Worm (Caenorhabditis elegans) whole organism, L2 larva: ENCODE results near the gene nas-25.

ENCODE experiments used
- aly-2 ChIP-seq: fragments of 150-350 bp; optimal IDR thresholded peaks from 2 replicates; lab custom pipeline; 2014; ENCODE audit warnings: missing biosample characterization, missing genetic modification characterization
- dmd-4 ChIP-seq: sonication (generic microtip); optimal IDR thresholded peaks from 2 replicates; lab custom pipeline; 2017; ENCODE audit warnings: missing biosample characterization, missing genetic modification characterization
- egl-27 ChIP-seq: sonication (generic microtip); optimal IDR thresholded peaks from 3 replicates; lab custom pipeline; 2017; ENCODE audit warnings: missing biosample characterization, missing genetic modification reagents, missing genetic modification characterization
- lsy-2 ChIP-seq, 2 experiments: fragments of 150-350 bp in 1 of 2; sonication (generic microtip) in 1 of 2; optimal IDR thresholded peaks; 2 replicates each; lab custom pipeline; 2014 to 2017; ENCODE audit warnings: missing biosample characterization in 2 of 2, missing genetic modification characterization in 2 of 2
- nhr-12 ChIP-seq: fragments of 150-350 bp; optimal IDR thresholded peaks from 2 replicates; lab custom pipeline; 2014; ENCODE audit warnings: missing biosample characterization, missing genetic modification characterization
- nhr-21 ChIP-seq: fragments of 150-350 bp; optimal IDR thresholded peaks from 2 replicates; lab custom pipeline; 2014; ENCODE audit warnings: missing biosample characterization, missing genetic modification characterization
- ztf-11 ChIP-seq: sonication (generic microtip); optimal IDR thresholded peaks from 2 replicates; lab custom pipeline; 2017; ENCODE audit warnings: missing biosample characterization, missing genetic modification characterization

DNA sequence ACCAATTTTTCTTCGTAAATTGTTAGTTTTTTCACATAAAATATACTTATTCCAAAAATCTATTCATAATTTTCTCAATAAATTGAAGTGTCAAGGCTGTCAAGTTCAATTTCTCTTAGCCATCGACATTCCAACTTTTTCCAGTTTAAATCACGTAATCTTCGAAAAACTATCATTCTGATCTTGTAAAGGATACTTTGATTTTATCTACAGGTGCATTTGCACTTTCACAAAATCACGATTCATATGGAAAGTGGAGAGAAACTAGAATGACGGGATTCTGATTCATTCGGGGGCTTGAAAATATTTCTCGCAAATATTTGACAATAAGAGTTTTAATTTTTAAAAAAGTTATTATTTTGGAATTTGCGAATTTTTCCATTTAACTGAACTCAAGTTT lies 27.4 kb downstream of the nas-25 start:
- no peak for TF ChIP-seq aly-2 (tag; lab: Kevin White, UChicago)
- no peak for TF ChIP-seq nhr-12 (tag; lab: Kevin White, UChicago)
- TF ChIP-seq ztf-11 (tag; lab: Kevin White, UChicago): no peak
- no peak for TF ChIP-seq egl-27 (tag; lab: Kevin White, UChicago)
- no peak for TF ChIP-seq nhr-21 (tag; lab: Kevin White, UChicago)
- no peak for TF ChIP-seq lsy-2 (tag; optimal IDR thresholded peaks at IDR 0.05; lab: Kevin White, UChicago)
- no peak for TF ChIP-seq dmd-4 (tag; lab: Kevin White, UChicago)
